Fruit fly (Drosophila melanogaster) whole organism, embryonic: Measurements from ENCODE around the gene c12.1.

Experiments used
- Antp ChIP-seq: fragments of 200-800 bp; sonication (Bioruptor generic); optimal IDR thresholded peaks from 3 replicates; lab custom pipeline; 2016; ENCODE audit warnings: missing biosample characterization, missing genetic modification characterization
- Atf3 ChIP-seq: fragments of 200-800 bp; sonication (Bioruptor generic); optimal IDR thresholded peaks from 3 replicates; lab custom pipeline; 2016; ENCODE audit warnings: missing biosample characterization, missing genetic modification characterization
- B-H2 ChIP-seq: fragments of 200-800 bp; sonication (Bioruptor generic); optimal IDR thresholded peaks from 2 replicates; lab custom pipeline; 2018; ENCODE audit warnings: missing biosample characterization, mild to moderate bottlenecking, missing genetic modification characterization
- Bgb ChIP-seq: fragments of 200-800 bp; sonication (Bioruptor generic); IDR thresholded peaks from 2 replicates; pipeline ENCODE4 v1.3.6; 2022; ENCODE audit warnings: missing biosample characterization, missing genetic modification characterization; ENCODE audit not compliant: partially characterized antibody
- BtbVII ChIP-seq: fragments of 200-800 bp; sonication (Bioruptor generic); optimal IDR thresholded peaks from 3 replicates; lab custom pipeline; 2017; ENCODE audit warnings: missing biosample characterization, mild to moderate bottlenecking, missing genetic modification characterization
- C15 ChIP-seq: fragments of 200-800 bp; sonication (Bioruptor generic); IDR thresholded peaks from 3 replicates; pipeline ENCODE4 v1.3.6; 2022; ENCODE audit warnings: missing biosample characterization, missing genetic modification characterization
- CG11398 ChIP-seq: fragments of 200-800 bp; sonication (Bioruptor generic); optimal IDR thresholded peaks from 2 replicates; lab custom pipeline; 2016; ENCODE audit warnings: missing biosample characterization, missing genetic modification characterization
- CG11560 ChIP-seq: fragments of 200-800 bp; sonication (Bioruptor generic); IDR thresholded peaks from 3 replicates; pipeline ENCODE4 v1.3.6; 2022; ENCODE audit warnings: missing biosample characterization, missing genetic modification characterization
- CG13296 ChIP-seq: fragments of 200-800 bp; sonication (Bioruptor generic); optimal IDR thresholded peaks from 3 replicates; lab custom pipeline; 2018; ENCODE audit warnings: missing biosample characterization, mild to moderate bottlenecking, missing genetic modification characterization
- CG14710 ChIP-seq: fragments of 200-800 bp; sonication (Bioruptor generic); optimal IDR thresholded peaks from 3 replicates; lab custom pipeline; 2019; ENCODE audit warnings: missing biosample characterization, mild to moderate bottlenecking, missing genetic modification characterization, moderate library complexity
- CG14965 ChIP-seq: fragments of 200-800 bp; sonication (Bioruptor generic); optimal IDR thresholded peaks from 2 replicates; lab custom pipeline; 2016; ENCODE audit warnings: missing biosample characterization, missing genetic modification characterization, borderline replicate concordance
- CG17359 ChIP-seq: fragments of 200-800 bp; sonication (Bioruptor generic); optimal IDR thresholded peaks from 3 replicates; lab custom pipeline; 2018; ENCODE audit warnings: missing biosample characterization, mild to moderate bottlenecking, missing genetic modification characterization, moderate library complexity
- CG17361 ChIP-seq: fragments of 200-800 bp; sonication (Bioruptor generic); IDR thresholded peaks from 3 replicates; pipeline ENCODE4 v1.3.6; 2022; ENCODE audit warnings: missing biosample characterization, missing genetic modification characterization
- CG17385 ChIP-seq: fragments of 200-800 bp; sonication (Bioruptor generic); optimal IDR thresholded peaks from 3 replicates; lab custom pipeline; 2018; ENCODE audit warnings: missing biosample characterization, mild to moderate bottlenecking, missing genetic modification characterization
- CG18262 ChIP-seq: fragments of 200-800 bp; optimal IDR thresholded peaks from 3 replicates; lab custom pipeline; 2019; ENCODE audit warnings: missing biosample characterization, mild to moderate bottlenecking, missing genetic modification characterization, moderate library complexity
- CG18619 ChIP-seq: fragments of 200-800 bp; sonication (Bioruptor generic); optimal IDR thresholded peaks from 3 replicates; lab custom pipeline; 2017; ENCODE audit warnings: missing biosample characterization, mild to moderate bottlenecking, missing genetic modification characterization
- CG2889 ChIP-seq: fragments of 200-800 bp; sonication (Bioruptor generic); IDR thresholded peaks from 3 replicates; pipeline ENCODE4 v1.3.6; 2022; ENCODE audit warnings: missing biosample characterization, missing genetic modification characterization
- CG31388 ChIP-seq: fragments of 200-800 bp; sonication (Bioruptor generic); optimal IDR thresholded peaks from 2 replicates; lab custom pipeline; 2016; ENCODE audit warnings: missing biosample characterization, missing genetic modification characterization
- CG4360 ChIP-seq: fragments of 200-800 bp; sonication (Bioruptor generic); IDR thresholded peaks from 2 replicates; pipeline ENCODE4 v1.3.6; 2022; ENCODE audit warnings: missing biosample characterization, missing genetic modification characterization
- CG6254 ChIP-seq: fragments of 200-800 bp; sonication (Bioruptor generic); optimal IDR thresholded peaks from 3 replicates; lab custom pipeline; 2017; ENCODE audit warnings: mild to moderate bottlenecking, missing biosample characterization, missing genetic modification reagents, missing genetic modification characterization
- CG6689 ChIP-seq: fragments of 200-800 bp; sonication (Bioruptor generic); IDR thresholded peaks from 2 replicates; pipeline ENCODE4 v1.3.6; 2022; ENCODE audit warnings: missing biosample characterization, missing genetic modification characterization
- CG6765 ChIP-seq: fragments of 200-800 bp; sonication (Bioruptor generic); optimal IDR thresholded peaks from 3 replicates; lab custom pipeline; 2017; ENCODE audit warnings: missing biosample characterization, mild to moderate bottlenecking, missing genetic modification characterization
- CG8944 ChIP-seq: fragments of 200-800 bp; sonication (Bioruptor generic); optimal IDR thresholded peaks from 3 replicates; lab custom pipeline; 2016; ENCODE audit warnings: missing biosample characterization, missing genetic modification characterization
- D19A ChIP-seq: fragments of 200-800 bp; optimal IDR thresholded peaks from 3 replicates; lab custom pipeline; 2019; ENCODE audit warnings: missing biosample characterization, mild to moderate bottlenecking, missing genetic modification characterization, moderate library complexity
- Dad ChIP-seq: fragments of 200-800 bp; sonication (Bioruptor generic); optimal IDR thresholded peaks from 3 replicates; lab custom pipeline; 2016; ENCODE audit warnings: missing biosample characterization, missing genetic modification characterization
- Elba2 ChIP-seq: fragments of 200-800 bp; sonication (Bioruptor generic); optimal IDR thresholded peaks from 3 replicates; lab custom pipeline; 2016; ENCODE audit warnings: missing biosample characterization, missing genetic modification characterization
- Ets97D ChIP-seq: fragments of 200-800 bp; sonication (Bioruptor generic); optimal IDR thresholded peaks from 3 replicates; lab custom pipeline; 2016; ENCODE audit warnings: missing biosample characterization, missing genetic modification characterization
- Fer1 ChIP-seq: fragments of 200-800 bp; sonication (Bioruptor generic); optimal IDR thresholded peaks from 2 replicates; lab custom pipeline; 2017; ENCODE audit warnings: missing biosample characterization, mild to moderate bottlenecking, missing genetic modification characterization
- Hr39 ChIP-seq: fragments of >200 bp; optimal IDR thresholded peaks from 2 replicates; lab custom pipeline; 2017
- Ptx1 ChIP-seq: fragments of 200-800 bp; sonication (Bioruptor generic); IDR thresholded peaks from 2 replicates; pipeline ENCODE4 v1.3.6; 2022; ENCODE audit warnings: missing biosample characterization, missing genetic modification characterization
- ash1 ChIP-seq: fragments of 200-800 bp; sonication (Bioruptor generic); optimal IDR thresholded peaks from 2 replicates; lab custom pipeline; 2018; ENCODE audit warnings: missing biosample characterization, mild to moderate bottlenecking, missing genetic modification characterization
- bowl ChIP-seq: fragments of 200-800 bp; sonication (Bioruptor generic); IDR thresholded peaks from 2 replicates; pipeline ENCODE4 v1.3.6; 2022; ENCODE audit warnings: missing biosample characterization, missing genetic modification characterization
- cg ChIP-seq: fragments of 200-800 bp; sonication (Bioruptor generic); optimal IDR thresholded peaks from 3 replicates; lab custom pipeline; 2019; ENCODE audit warnings: missing biosample characterization, mild to moderate bottlenecking, missing genetic modification characterization, moderate library complexity
- crp ChIP-seq, 2 experiments: fragments of 200-800 bp; sonication (Bioruptor generic); optimal IDR thresholded peaks; 2 replicates in 1 of 2; 3 replicates in 1 of 2; lab custom pipeline; 2017; ENCODE audit warnings: missing biosample characterization in 2 of 2, missing genetic modification characterization in 2 of 2, mild to moderate bottlenecking in 1 of 2, moderate library complexity in 1 of 2
- danr ChIP-seq: fragments of 200-800 bp; sonication (Bioruptor generic); IDR thresholded peaks from 2 replicates; pipeline ENCODE4 v1.3.6; 2022; ENCODE audit warnings: missing biosample characterization, missing genetic modification characterization
- gcm ChIP-seq: fragments of 200-800 bp; sonication (Bioruptor generic); optimal IDR thresholded peaks from 2 replicates; lab custom pipeline; 2019; ENCODE audit warnings: missing biosample characterization, mild to moderate bottlenecking, missing genetic modification characterization, moderate library complexity
- gsb ChIP-seq: fragments of 200-800 bp; sonication (Bioruptor generic); IDR thresholded peaks from 2 replicates; pipeline ENCODE4 v1.3.6; 2022; ENCODE audit warnings: missing biosample characterization, missing genetic modification characterization
- hb ChIP-seq: fragments of 200-800 bp; sonication (Bioruptor generic); IDR thresholded peaks from 3 replicates; pipeline ENCODE4 v1.3.6; 2022; ENCODE audit warnings: missing biosample characterization, missing genetic modification characterization; ENCODE audit not compliant: partially characterized antibody
- hbn ChIP-seq: fragments of 200-800 bp; sonication (Bioruptor generic); IDR thresholded peaks from 2 replicates; pipeline ENCODE4 v1.3.6; 2022; ENCODE audit warnings: missing biosample characterization, missing genetic modification characterization; ENCODE audit not compliant: partially characterized antibody
- lmd ChIP-seq: fragments of 200-800 bp; sonication (Bioruptor generic); IDR thresholded peaks from 2 replicates; pipeline ENCODE4 v1.3.6; 2022; ENCODE audit warnings: missing biosample characterization, missing genetic modification characterization
- oc ChIP-seq: fragments of 200-800 bp; sonication (Bioruptor generic); optimal IDR thresholded peaks from 2 replicates; lab custom pipeline; 2018; ENCODE audit warnings: missing biosample characterization, mild to moderate bottlenecking, missing genetic modification characterization, moderate library complexity
- pnt ChIP-seq: fragments of 200-800 bp; sonication (Bioruptor generic); optimal IDR thresholded peaks from 3 replicates; lab custom pipeline; 2016; ENCODE audit warnings: missing biosample characterization, missing genetic modification characterization
- pzg ChIP-seq: fragments of 200-800 bp; sonication (Bioruptor generic); optimal IDR thresholded peaks from 3 replicates; lab custom pipeline; 2018; ENCODE audit warnings: missing biosample characterization, mild to moderate bottlenecking, missing genetic modification characterization, moderate library complexity
- sens ChIP-seq: fragments of 200-800 bp; sonication (Bioruptor generic); peaks from one replicate; lab custom pipeline; 2016; ENCODE audit warnings: missing biosample characterization, missing genetic modification characterization
- slbo ChIP-seq: fragments of 200-800 bp; sonication (Bioruptor generic); IDR thresholded peaks from 2 replicates; pipeline ENCODE4 v1.3.6; 2022; ENCODE audit warnings: missing biosample characterization, missing genetic modification characterization
- so ChIP-seq: fragments of 200-800 bp; sonication (Bioruptor generic); IDR thresholded peaks from 3 replicates; pipeline ENCODE4 v1.3.6; 2022; ENCODE audit warnings: missing biosample characterization, missing genetic modification characterization
- tgo ChIP-seq: fragments of 200-800 bp; sonication (Bioruptor generic); IDR thresholded peaks from 3 replicates; pipeline ENCODE4 v1.3.6; 2022; ENCODE audit warnings: missing biosample characterization, missing genetic modification characterization
- toy ChIP-seq: fragments of 200-800 bp; sonication (Bioruptor generic); IDR thresholded peaks from 2 replicates; pipeline ENCODE4 v1.3.6; 2022; ENCODE audit warnings: missing biosample characterization, missing genetic modification characterization
- vvl ChIP-seq: fragments of 200-800 bp; sonication (Bioruptor generic); IDR thresholded peaks from 2 replicates; pipeline ENCODE4 v1.3.6; 2022; ENCODE audit warnings: missing biosample characterization, missing genetic modification characterization

The c12.1 gene

DNA sequence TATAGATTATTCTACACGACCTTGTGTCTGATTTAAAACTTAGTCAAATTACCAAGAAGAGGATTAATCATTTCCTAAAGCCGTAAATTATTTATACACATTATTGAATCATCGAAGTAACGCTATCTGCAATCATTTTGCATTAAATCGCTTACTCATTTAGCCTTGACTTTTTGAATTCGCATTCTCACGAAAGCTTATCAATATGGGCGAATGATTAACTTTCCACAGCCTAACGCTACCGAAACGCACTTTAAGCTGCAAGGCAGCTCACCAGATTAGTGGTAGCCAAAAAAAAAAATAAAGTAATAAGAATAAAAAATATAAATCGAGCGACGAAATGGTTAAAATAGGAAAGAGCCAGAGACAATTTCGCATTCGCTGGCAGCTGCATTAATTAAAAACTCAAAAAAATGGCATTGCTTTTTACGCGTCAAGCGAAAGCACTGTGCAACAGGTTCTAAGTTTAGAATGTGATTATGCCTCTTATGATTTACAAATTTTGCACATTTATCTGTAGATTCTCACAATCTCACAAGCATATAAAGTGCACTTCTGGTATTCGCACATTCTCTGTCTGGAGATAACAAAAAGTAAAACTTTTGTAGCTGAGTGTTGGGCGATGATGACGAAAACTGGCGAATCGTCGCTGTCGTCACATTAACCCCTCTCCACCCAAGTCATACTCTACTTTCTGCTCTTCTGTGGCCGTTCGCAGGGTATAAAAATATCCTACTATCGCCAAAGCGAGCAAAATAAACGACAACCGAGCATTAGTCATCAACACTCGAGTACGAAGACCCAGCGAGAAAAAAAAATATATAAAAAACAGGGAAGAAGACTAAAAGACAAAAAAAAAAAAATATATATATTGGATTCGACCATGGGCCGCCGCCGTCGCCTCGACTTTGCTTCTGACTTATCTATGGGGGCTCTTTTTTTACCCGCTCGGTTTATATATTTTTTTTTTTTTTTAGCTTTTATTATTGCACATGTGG, 24.8 kb upstream of the c12.1 start (continued):
- no peak for TF ChIP-seq crp (GFP tag; optimal IDR thresholded peaks at IDR 0.05; lab: Kevin White, UChicago)
- peak; percentile 11 for TF ChIP-seq Atf3 (GFP tag; lab: Kevin White, UChicago)
- no peak for TF ChIP-seq CG14710 (tag; lab: Kevin White, UChicago)
- TF ChIP-seq CG17361 (GFP tag; lab: Robert Waterston, UW): no peak
- TF ChIP-seq CG17385: peak; percentile 66
- peak; percentile 63; the same call in 1 of the 2 replicates for TF ChIP-seq toy (GFP tag; lab: Robert Waterston, UW)
- TF ChIP-seq CG2889 (GFP tag; lab: Robert Waterston, UW): peak; percentile 86
- TF ChIP-seq Dad (GFP tag; lab: Kevin White, UChicago): peak; percentile 48
- no peak for TF ChIP-seq lmd (GFP tag; lab: Robert Waterston, UW)
- no peak for TF ChIP-seq Elba2
- TF ChIP-seq cg (GFP tag; lab: Kevin White, UChicago): no peak
- peak; percentile 78 for TF ChIP-seq CG6689 (GFP tag; lab: Robert Waterston, UW)
- TF ChIP-seq so (GFP tag; lab: Robert Waterston, UW): peak; percentile 74
- TF ChIP-seq CG8944 (GFP tag; lab: Kevin White, UChicago): peak; percentile 39
- no peak for TF ChIP-seq oc (tag; lab: Kevin White, UChicago)
- peak; percentile 87 for TF ChIP-seq slbo (GFP tag; lab: Robert Waterston, UW)
- no peak for TF ChIP-seq hb (GFP tag; lab: Robert Waterston, UW)
- TF ChIP-seq CG14965 (GFP tag; lab: Kevin White, UChicago): no peak
- peak; percentile 66; the same call in 2 of the 3 replicates for TF ChIP-seq C15 (GFP tag; lab: Robert Waterston, UW)
- no peak for TF ChIP-seq CG11560 (tag; lab: Robert Waterston, UW)
- no peak for TF ChIP-seq Bgb (GFP tag; lab: Robert Waterston, UW)
- no peak for TF ChIP-seq CG6765 (GFP tag; lab: Kevin White, UChicago)
- peak; percentile 36 for TF ChIP-seq D19A
- TF ChIP-seq hbn: no peak
- no peak for TF ChIP-seq ash1 (GFP tag; lab: Kevin White, UChicago)
- no peak for TF ChIP-seq gcm
- peak; percentile 85 for TF ChIP-seq vvl (GFP tag; lab: Robert Waterston, UW)
- TF ChIP-seq CG6254: no peak
- peak; percentile 64 for TF ChIP-seq gsb
- peak; percentile 71 for TF ChIP-seq sens (GFP tag; lab: Kevin White, UChicago)
- TF ChIP-seq Hr39 (lab: Kevin White, UChicago): no peak
- no peak for TF ChIP-seq CG4360 (GFP tag; lab: Robert Waterston, UW)
- no peak for TF ChIP-seq B-H2 (GFP tag; lab: Kevin White, UChicago)
- TF ChIP-seq Antp: peak; percentile 70
- peak; percentile 49; the same call in 1 of the 2 replicates for TF ChIP-seq bowl (GFP tag; lab: Robert Waterston, UW)
- TF ChIP-seq CG11398 (GFP tag; lab: Kevin White, UChicago): peak; percentile 4
- TF ChIP-seq Ptx1 (GFP tag; lab: Robert Waterston, UW): peak; percentile 60
- TF ChIP-seq tgo (GFP tag; lab: Robert Waterston, UW): peak; percentile 58; the same call in 2 of the 3 replicates
- TF ChIP-seq CG13296: peak; percentile 49
- TF ChIP-seq BtbVII (GFP tag; lab: Kevin White, UChicago): peak; percentile 70
- no peak for TF ChIP-seq Ets97D (GFP tag; lab: Kevin White, UChicago)
- TF ChIP-seq CG18619: peak; percentile 32
- TF ChIP-seq CG31388 (GFP tag; lab: Kevin White, UChicago): no peak
- no peak for TF ChIP-seq pnt (GFP tag; lab: Kevin White, UChicago)
- TF ChIP-seq danr: peak; percentile 43; the same call in 1 of the 2 replicates
- peak; percentile 49 for TF ChIP-seq CG17359
- no peak for TF ChIP-seq pzg (GFP tag; lab: Kevin White, UChicago)
- peak; percentile 58 for TF ChIP-seq Fer1 (GFP tag; lab: Kevin White, UChicago)
- peak; percentile 4 for TF ChIP-seq CG18262
